Worm (Caenorhabditis elegans) whole organism, young adult: ENCODE measurements around the gene Y41C4A.11.

Experiments used
- Y56A3A.18 ChIP-seq: fragments of 200-800 bp; sonication (Bioruptor generic); IDR thresholded peaks from 2 replicates; pipeline ENCODE4 v1.3.6; 2022; ENCODE audit warnings: missing genetic modification reagents, missing genetic modification characterization, missing compliant biosample characterization
- ceh-27 ChIP-seq: fragments of 200-800 bp; sonication (Bioruptor generic); optimal IDR thresholded peaks from 2 replicates; lab custom pipeline; 2018; ENCODE audit warnings: mild to moderate bottlenecking, missing genetic modification characterization, moderate library complexity, missing compliant biosample characterization
- let-526 ChIP-seq: fragments of 200-800 bp; sonication (Bioruptor generic); IDR thresholded peaks from 2 replicates; pipeline ENCODE4 v1.3.6; 2022; ENCODE audit warnings: missing genetic modification reagents, missing genetic modification characterization, missing compliant biosample characterization
- lin-54 ChIP-seq: fragments of 200-800 bp; sonication (Bioruptor generic); optimal IDR thresholded peaks from 2 replicates; lab custom pipeline; 2018; ENCODE audit warnings: mild to moderate bottlenecking, missing genetic modification characterization, missing compliant biosample characterization
- nfyb-1 ChIP-seq: fragments of 200-800 bp; sonication (Bioruptor generic); IDR thresholded peaks from 2 replicates; pipeline ENCODE4 v1.3.6; 2022; ENCODE audit warnings: missing genetic modification reagents, missing genetic modification characterization, missing compliant biosample characterization
- zfh-2 ChIP-seq: fragments of 200-800 bp; sonication (Bioruptor generic); conservative IDR thresholded peaks from 2 replicates; pipeline ENCODE4 v1.3.6; 2022; ENCODE audit warnings: missing genetic modification reagents, missing genetic modification characterization, missing compliant biosample characterization
- ztf-28 ChIP-seq: fragments of 200-800 bp; sonication (Bioruptor generic); IDR thresholded peaks from 2 replicates; pipeline ENCODE4 v1.3.6; 2022; ENCODE audit warnings: missing genetic modification reagents, missing genetic modification characterization, missing compliant biosample characterization

DNA sequence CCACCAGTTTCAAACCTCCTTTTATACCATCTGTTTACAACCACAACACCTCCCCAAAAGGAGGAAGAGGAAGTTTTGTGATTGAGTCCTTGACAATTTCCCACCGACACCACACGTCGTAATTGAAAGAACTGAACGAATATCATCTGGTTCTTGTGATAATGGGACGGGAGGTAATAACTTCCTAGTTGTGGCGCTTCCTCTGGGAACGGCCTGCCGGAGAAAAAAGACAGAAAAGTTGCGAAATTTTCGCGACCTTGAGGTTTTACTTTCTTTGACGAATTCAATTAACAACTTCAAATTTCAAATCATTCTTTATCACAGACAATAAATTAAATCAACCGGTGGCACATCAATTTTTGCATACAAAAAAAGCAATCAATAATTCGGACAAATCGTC lies 13.0 kb upstream of the Y41C4A.11 start, which contains the start of gene col-96:
- TF ChIP-seq lin-54 (GFP tag; lab: Kevin White, UChicago) (no peak), zfh-2 (GFP tag; lab: Robert Waterston, UW) (no peak), nfyb-1 (GFP tag; lab: Robert Waterston, UW) (no peak), let-526 (no peak), Y56A3A.18 (GFP tag; lab: Robert Waterston, UW) (no peak), ceh-27 (GFP tag; lab: Kevin White, UChicago) (no peak), ztf-28 (GFP tag; lab: Robert Waterston, UW) (no peak)
